Worm (Caenorhabditis elegans) whole organism, young adult: ENCODE measurements around the gene C33D9.3.
A peak's percentile ranks its signal among the peaks of the same experiment; 100 is the strongest.

Experiments used
- B0019.2 ChIP-seq: fragments of 200-800 bp; sonication (Bioruptor generic); conservative IDR thresholded peaks from 2 replicates; pipeline ENCODE4 v1.3.6; 2022; ENCODE audit warnings: missing genetic modification reagents, missing genetic modification characterization, missing compliant biosample characterization
- B0261.1 ChIP-seq: sonication (generic microtip); optimal IDR thresholded peaks from 2 replicates; lab custom pipeline; 2016; ENCODE audit warnings: mild to moderate bottlenecking, missing genetic modification characterization, moderate library complexity, missing compliant biosample characterization
- B0336.3 ChIP-seq: fragments of 200-800 bp; sonication (Bioruptor generic); IDR thresholded peaks from 2 replicates; pipeline ENCODE4 v1.3.6; 2022; ENCODE audit warnings: missing genetic modification characterization, missing compliant biosample characterization
- F37B4.10 ChIP-seq: fragments of 200-800 bp; sonication (Bioruptor generic); IDR thresholded peaks from 2 replicates; pipeline ENCODE4 v1.3.6; 2022; ENCODE audit warnings: missing genetic modification characterization, missing compliant biosample characterization
- F52B5.7 ChIP-seq: sonication (generic microtip); optimal IDR thresholded peaks from 2 replicates; lab custom pipeline; 2016; ENCODE audit warnings: mild to moderate bottlenecking, missing genetic modification characterization, missing compliant biosample characterization
- F57C9.4 ChIP-seq: sonication (generic microtip); optimal IDR thresholded peaks from 2 replicates; lab custom pipeline; 2017; ENCODE audit warnings: mild to moderate bottlenecking, missing genetic modification characterization, missing compliant biosample characterization
- Y56A3A.18 ChIP-seq: fragments of 200-800 bp; sonication (Bioruptor generic); IDR thresholded peaks from 2 replicates; pipeline ENCODE4 v1.3.6; 2022; ENCODE audit warnings: missing genetic modification reagents, missing genetic modification characterization, missing compliant biosample characterization
- Y67H2A.10 ChIP-seq: fragments of 200-800 bp; sonication (Bioruptor generic); conservative IDR thresholded peaks from 2 replicates; pipeline ENCODE4 v1.3.6; 2022; ENCODE audit warnings: missing genetic modification reagents, missing genetic modification characterization, missing compliant biosample characterization
- atf-7 ChIP-seq: sonication (generic microtip); optimal IDR thresholded peaks from 2 replicates; lab custom pipeline; 2017; ENCODE audit warnings: mild to moderate bottlenecking, missing genetic modification characterization, missing compliant biosample characterization
- attf-3 ChIP-seq: fragments of 200-800 bp; sonication (Bioruptor generic); conservative IDR thresholded peaks from 2 replicates; pipeline ENCODE4 v1.3.6; 2022; ENCODE audit warnings: missing genetic modification reagents, missing genetic modification characterization, missing compliant biosample characterization
- bed-1 ChIP-seq: fragments of 200-800 bp; sonication (Bioruptor generic); IDR thresholded peaks from 2 replicates; pipeline ENCODE4 v1.3.6; 2022; ENCODE audit warnings: missing genetic modification reagents, missing genetic modification characterization, missing compliant biosample characterization
- cebp-1 ChIP-seq, 2 experiments: fragments of 200-800 bp in 1 of 2; sonication (Bioruptor generic) in 1 of 2; sonication (generic microtip) in 1 of 2; IDR thresholded peaks in 1 of 2; optimal IDR thresholded peaks in 1 of 2; 2 replicates each; pipeline versions ENCODE4 v1.3.6 to Lab custom; 2017 to 2022; ENCODE audit warnings: missing compliant biosample characterization in 2 of 2, missing genetic modification characterization in 2 of 2, mild to moderate bottlenecking in 1 of 2, missing genetic modification reagents in 1 of 2, moderate library complexity in 1 of 2
- ceh-79 ChIP-seq: sonication (generic microtip); optimal IDR thresholded peaks from 2 replicates; lab custom pipeline; 2017; ENCODE audit warnings: mild to moderate bottlenecking, missing genetic modification characterization, missing compliant biosample characterization
- ceh-91 ChIP-seq: fragments of 200-800 bp; sonication (Bioruptor generic); IDR thresholded peaks from 2 replicates; pipeline ENCODE4 v1.3.6; 2022; ENCODE audit warnings: missing genetic modification reagents, missing genetic modification characterization, missing compliant biosample characterization
- dox-1 ChIP-seq: fragments of 200-800 bp; sonication (Bioruptor generic); IDR thresholded peaks from 2 replicates; pipeline ENCODE4 v1.3.6; 2022; ENCODE audit warnings: missing genetic modification reagents, missing genetic modification characterization, missing compliant biosample characterization
- egrh-3 ChIP-seq: fragments of 200-800 bp; sonication (Bioruptor generic); IDR thresholded peaks from 2 replicates; pipeline ENCODE4 v1.3.6; 2022; ENCODE audit warnings: missing genetic modification reagents, missing genetic modification characterization, missing compliant biosample characterization
- fkh-3 ChIP-seq: sonication (generic microtip); optimal IDR thresholded peaks from 2 replicates; lab custom pipeline; 2016; ENCODE audit warnings: mild to moderate bottlenecking, missing genetic modification characterization, missing compliant biosample characterization
- hlh-12 ChIP-seq: sonication (generic microtip); optimal IDR thresholded peaks from 2 replicates; lab custom pipeline; 2016; ENCODE audit warnings: missing genetic modification characterization, missing compliant biosample characterization
- hlh-26 ChIP-seq: fragments of 200-800 bp; sonication (Bioruptor generic); conservative IDR thresholded peaks from 2 replicates; pipeline ENCODE4 v1.3.6; 2022; ENCODE audit warnings: missing genetic modification reagents, missing genetic modification characterization, missing compliant biosample characterization
- hmg-20 ChIP-seq: fragments of 200-800 bp; sonication (Bioruptor generic); IDR thresholded peaks from 2 replicates; pipeline ENCODE4 v1.3.6; 2022; ENCODE audit warnings: missing genetic modification reagents, missing genetic modification characterization, missing compliant biosample characterization
- let-607 ChIP-seq, 2 experiments: fragments of 200-800 bp in 1 of 2; sonication (Bioruptor generic) in 1 of 2; sonication (generic microtip) in 1 of 2; optimal IDR thresholded peaks; 2 replicates each; lab custom pipeline; 2016 to 2018; ENCODE audit warnings: mild to moderate bottlenecking in 2 of 2, missing compliant biosample characterization in 2 of 2, missing genetic modification characterization in 2 of 2, moderate library complexity in 2 of 2, missing genotype in 1 of 2
- lin-35 ChIP-seq, 3 experiments: fragments of 150-350 bp in 2 of 3; sonication (generic microtip) in 1 of 3; optimal IDR thresholded peaks; 2 replicates each; lab custom pipeline; 2014 to 2018; ENCODE audit warnings: missing biosample characterization in 3 of 3, missing genetic modification characterization in 3 of 3, missing genetic modification reagents in 3 of 3
- lir-1 ChIP-seq: fragments of 200-800 bp; sonication (Bioruptor generic); conservative IDR thresholded peaks from 2 replicates; pipeline ENCODE4 v1.3.6; 2022; ENCODE audit warnings: missing genetic modification reagents, missing genetic modification characterization, missing compliant biosample characterization
- lsl-1 ChIP-seq: fragments of 200-800 bp; sonication (Bioruptor generic); optimal IDR thresholded peaks from 2 replicates; lab custom pipeline; 2018; ENCODE audit warnings: mild to moderate bottlenecking, missing genetic modification characterization, moderate library complexity, missing compliant biosample characterization
- lsy-27 ChIP-seq: sonication (generic microtip); optimal IDR thresholded peaks from 2 replicates; lab custom pipeline; 2017; ENCODE audit warnings: missing genetic modification characterization, mild to moderate bottlenecking, missing compliant biosample characterization, antibody characterized with exemption, missing genotype, borderline replicate concordance; ENCODE audit not compliant: insufficient read depth
- madf-3 ChIP-seq: fragments of 200-800 bp; sonication (Bioruptor generic); IDR thresholded peaks from 2 replicates; pipeline ENCODE4 v1.3.6; 2022; ENCODE audit warnings: missing genetic modification reagents, missing genetic modification characterization, missing compliant biosample characterization
- mcd-1 ChIP-seq: fragments of 200-800 bp; sonication (Bioruptor generic); IDR thresholded peaks from 2 replicates; pipeline ENCODE4 v1.3.6; 2022; ENCODE audit warnings: missing genetic modification reagents, missing genetic modification characterization, missing compliant biosample characterization
- mes-4 ChIP-seq: sonication (generic microtip); optimal IDR thresholded peaks from 2 replicates; lab custom pipeline; 2016; ENCODE audit warnings: missing genotype, missing genetic modification characterization, missing compliant biosample characterization
- mxl-1 ChIP-seq: sonication (generic microtip); optimal IDR thresholded peaks from 2 replicates; lab custom pipeline; 2016; ENCODE audit warnings: missing genetic modification characterization, missing compliant biosample characterization
- nfya-2 ChIP-seq: fragments of 200-800 bp; sonication (Bioruptor generic); IDR thresholded peaks from 2 replicates; pipeline ENCODE4 v1.3.6; 2022; ENCODE audit warnings: missing genetic modification reagents, missing genetic modification characterization, missing compliant biosample characterization
- nhr-80 ChIP-seq: sonication (generic microtip); optimal IDR thresholded peaks from 2 replicates; lab custom pipeline; 2016; ENCODE audit warnings: missing genetic modification characterization, missing compliant biosample characterization
- pbrm-1 ChIP-seq: fragments of 200-800 bp; sonication (Bioruptor generic); IDR thresholded peaks from 2 replicates; pipeline ENCODE4 v1.3.6; 2022; ENCODE audit warnings: missing genetic modification reagents, missing genetic modification characterization, missing compliant biosample characterization
- rcor-1 ChIP-seq: fragments of 200-800 bp; sonication (Bioruptor generic); IDR thresholded peaks from 2 replicates; pipeline ENCODE4 v1.3.6; 2022; ENCODE audit warnings: missing genetic modification reagents, missing genetic modification characterization, missing compliant biosample characterization
- sdz-38 ChIP-seq: sonication (generic microtip); optimal IDR thresholded peaks from 2 replicates; lab custom pipeline; 2016; ENCODE audit warnings: missing genotype, missing genetic modification characterization, missing compliant biosample characterization
- sea-2 ChIP-seq: fragments of 200-800 bp; sonication (Bioruptor generic); IDR thresholded peaks from 2 replicates; pipeline ENCODE4 v1.3.6; 2022; ENCODE audit warnings: missing genetic modification characterization, missing compliant biosample characterization
- snpc-1.3 ChIP-seq: sonication (generic microtip); optimal IDR thresholded peaks from 2 replicates; lab custom pipeline; 2017; ENCODE audit warnings: missing genetic modification characterization, mild to moderate bottlenecking, missing compliant biosample characterization, antibody characterized with exemption, moderate library complexity, missing genotype, missing genetic modification reagents; ENCODE audit not compliant: insufficient read depth
- snpc-3.4 ChIP-seq: sonication (generic microtip); optimal IDR thresholded peaks from 2 replicates; lab custom pipeline; 2017; ENCODE audit warnings: missing genetic modification characterization, mild to moderate bottlenecking, missing compliant biosample characterization, antibody characterized with exemption, moderate library complexity, missing genotype, missing genetic modification reagents
- snpc-4 ChIP-seq, 5 experiments: fragments of 150-350 bp in 1 of 5; sonication (generic microtip) in 4 of 5; optimal IDR thresholded peaks; 2 replicates each; lab custom pipeline; 2014 to 2018; ENCODE audit warnings: missing genetic modification characterization in 5 of 5, missing biosample characterization in 3 of 5, antibody characterized with exemption in 2 of 5, mild to moderate bottlenecking in 2 of 5, missing compliant biosample characterization in 2 of 5, missing genotype in 2 of 5, moderate library complexity in 2 of 5, missing genetic modification reagents in 1 of 5
- somi-1 ChIP-seq: fragments of 200-800 bp; sonication (Bioruptor generic); optimal IDR thresholded peaks from 2 replicates; lab custom pipeline; 2018; ENCODE audit warnings: mild to moderate bottlenecking, missing genetic modification characterization, missing compliant biosample characterization
- xnd-1 ChIP-seq: sonication (generic microtip); optimal IDR thresholded peaks from 2 replicates; lab custom pipeline; 2016; ENCODE audit warnings: missing genotype, missing genetic modification reagents, missing genetic modification characterization, missing compliant biosample characterization
- ztf-28 ChIP-seq: fragments of 200-800 bp; sonication (Bioruptor generic); IDR thresholded peaks from 2 replicates; pipeline ENCODE4 v1.3.6; 2022; ENCODE audit warnings: missing genetic modification reagents, missing genetic modification characterization, missing compliant biosample characterization
- ztf-6 ChIP-seq: fragments of 200-800 bp; sonication (Bioruptor generic); IDR thresholded peaks from 2 replicates; pipeline ENCODE4 v1.3.6; 2022; ENCODE audit warnings: missing genetic modification reagents, missing genetic modification characterization, missing compliant biosample characterization

C33D9.3 gene

ce11 chrIV:8743654-8744332, 48.9 kb downstream of the C33D9.3 start, which contains the start of gene F21D5.7 (continued):
- TF ChIP-seq snpc-1.3 (tag; lab: Kevin White, UChicago) (peak; percentile 34), atf-7 (tag; lab: Kevin White, UChicago) (peak; percentile 28), ztf-28 (GFP tag; lab: Robert Waterston, UW) (no peak), hlh-26 (GFP tag; lab: Robert Waterston, UW) (no peak), hmg-20 (peak; percentile 29; the same call in 1 of the 2 replicates), nhr-80 (tag; lab: Kevin White, UChicago) (peak; percentile 67), F37B4.10 (GFP tag; lab: Robert Waterston, UW) (no peak), mxl-1 (tag; lab: Kevin White, UChicago) (no peak), lsl-1 (GFP tag; lab: Kevin White, UChicago) (peak; percentile 55), egrh-3 (no peak), ceh-79 (no peak), mes-4 (tag; lab: Kevin White, UChicago) (no peak), snpc-3.4 (tag; lab: Kevin White, UChicago) (no peak), Y67H2A.10 (GFP tag; lab: Robert Waterston, UW) (no peak), B0261.1 (tag; lab: Kevin White, UChicago) (no peak), cebp-1 (GFP tag; IDR thresholded peaks at IDR 0.05; lab: Robert Waterston, UW) (peak; percentile 22; the same call in 1 of the 2 replicates), cebp-1 (tag; optimal IDR thresholded peaks at IDR 0.05; lab: Kevin White, UChicago) (peak; percentile 93), ztf-6 (GFP tag; lab: Robert Waterston, UW) (no peak), let-607 (tag; optimal IDR thresholded peaks at IDR 0.05; lab: Kevin White, UChicago) (peak; percentile 97), hlh-12 (tag; lab: Kevin White, UChicago) (no peak), F57C9.4 (tag; lab: Kevin White, UChicago) (no peak), ceh-91 (GFP tag; lab: Robert Waterston, UW) (no peak), madf-3 (no peak), lin-35 (GFP tag; optimal IDR thresholded peaks at IDR 0.05; lab: Kevin White, UChicago) (peak in 1 of 3 experiments; percentile 78), snpc-4 (GFP tag; optimal IDR thresholded peaks at IDR 0.05; lab: Kevin White, UChicago) (no peak), snpc-4 (tag; optimal IDR thresholded peaks at IDR 0.05; lab: Kevin White, UChicago) (peak in 3 of 4 experiments; percentile 51 to 63 (median 59)), lir-1 (GFP tag; lab: Robert Waterston, UW) (no peak), Y56A3A.18 (no peak), somi-1 (no peak), bed-1 (GFP tag; lab: Robert Waterston, UW) (no peak), sea-2 (GFP tag; lab: Robert Waterston, UW) (no peak), mcd-1 (peak; percentile 75), nfya-2 (GFP tag; lab: Robert Waterston, UW) (no peak), F52B5.7 (tag; lab: Kevin White, UChicago) (no peak), sdz-38 (no peak), B0336.3 (GFP tag; lab: Robert Waterston, UW) (peak; percentile 71; the same call in 1 of the 2 replicates), B0019.2 (GFP tag; lab: Robert Waterston, UW) (no peak), rcor-1 (GFP tag; lab: Robert Waterston, UW) (peak; percentile 27; the same call in 1 of the 2 replicates), lsy-27 (tag; lab: Kevin White, UChicago) (no peak), fkh-3 (no peak), dox-1 (GFP tag; lab: Robert Waterston, UW) (peak; percentile 88), pbrm-1 (GFP tag; lab: Robert Waterston, UW) (0 out of 2 replicates have a peak, but pooled peaks have one; percentile 64), xnd-1 (tag; lab: Kevin White, UChicago) (no peak), attf-3 (GFP tag; lab: Robert Waterston, UW) (0 out of 2 replicates have a peak, but pooled peaks have one; percentile 41)
